Worm (Caenorhabditis elegans): ENCODE measurements around the gene gst-37.

DNA sequence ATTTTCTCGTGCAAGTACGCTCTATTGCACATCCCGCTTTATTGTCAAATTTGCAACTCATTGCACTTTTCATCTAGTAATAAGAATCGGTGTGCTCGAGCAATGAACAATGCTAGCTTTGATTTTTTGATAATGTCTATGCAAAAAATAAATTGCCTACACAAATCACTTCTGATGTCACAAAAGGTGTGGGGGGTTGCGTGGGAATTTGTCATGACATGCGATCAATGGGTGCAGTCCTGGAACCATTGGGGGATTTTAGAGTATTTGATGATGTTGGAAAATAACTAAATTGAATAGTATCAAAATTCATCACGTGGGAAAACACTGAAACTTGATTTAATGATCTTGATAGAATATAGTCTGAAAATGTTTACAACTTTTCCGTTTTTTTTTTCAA lies 24.5 kb downstream of the gst-37 start:
- no peak for TF ChIP-seq elt-1 (tag; optimal IDR thresholded peaks at IDR 0.05)
- no peak for TF ChIP-seq lin-39 (tag; optimal IDR thresholded peaks at IDR 0.05)
- no peak for TF ChIP-seq nhr-237 (tag; optimal IDR thresholded peaks at IDR 0.05)
- TF ChIP-seq pha-4 (tag; optimal IDR thresholded peaks at IDR 0.05), result no peak
- TF ChIP-seq nfya-1 (tag; optimal IDR thresholded peaks at IDR 0.05; ENCODE audit: insufficient read depth), result no peak
- no peak for TF ChIP-seq nhr-28 (tag; optimal IDR thresholded peaks at IDR 0.05)
- no peak for TF ChIP-seq jun-1 (tag; optimal IDR thresholded peaks at IDR 0.05)
- no peak for TF ChIP-seq nhr-77 (tag; optimal IDR thresholded peaks at IDR 0.05)
- no peak for TF ChIP-seq zag-1 (tag; optimal IDR thresholded peaks at IDR 0.05)
